Worm (Caenorhabditis elegans) whole organism, mixed stage, embryonic: ENCODE data around the gene ndub-11.

Experiments
- blmp-1 ChIP-seq: fragments of 150-350 bp; optimal IDR thresholded peaks from 2 replicates; lab custom pipeline; 2014; ENCODE audit warnings: missing biosample characterization, missing genetic modification characterization
- ces-1 ChIP-seq: fragments of 150-350 bp; optimal IDR thresholded peaks from 2 replicates; lab custom pipeline; 2014; ENCODE audit warnings: missing biosample characterization, missing genetic modification reagents, missing genetic modification characterization
- cnd-1 ChIP-seq: fragments of 200-800 bp; sonication (Bioruptor generic); optimal IDR thresholded peaks from 2 replicates; lab custom pipeline; 2018; ENCODE audit warnings: mild to moderate bottlenecking, missing genetic modification characterization, missing compliant biosample characterization
- elt-1 ChIP-seq: sonication (generic microtip); optimal IDR thresholded peaks from 2 replicates; lab custom pipeline; 2017; ENCODE audit warnings: missing genetic modification characterization, mild to moderate bottlenecking, missing compliant biosample characterization, antibody characterized with exemption, moderate library complexity, borderline replicate concordance; ENCODE audit not compliant: insufficient read depth
- ham-2 ChIP-seq: fragments of 200-800 bp; sonication (Bioruptor generic); optimal IDR thresholded peaks from 2 replicates; lab custom pipeline; 2018; ENCODE audit warnings: mild to moderate bottlenecking, missing genetic modification characterization, missing compliant biosample characterization
- lin-13 ChIP-seq: fragments of 150-350 bp; optimal IDR thresholded peaks from 2 replicates; lab custom pipeline; 2014; ENCODE audit warnings: missing biosample characterization, missing genetic modification characterization
- lsy-2 ChIP-seq: fragments of 150-350 bp; optimal IDR thresholded peaks from 2 replicates; lab custom pipeline; 2014; ENCODE audit warnings: missing biosample characterization, missing genetic modification characterization
- nhr-28 ChIP-seq: fragments of 150-350 bp; optimal IDR thresholded peaks from 2 replicates; lab custom pipeline; 2014; ENCODE audit warnings: missing biosample characterization, missing genetic modification characterization
- pha-4 ChIP-seq: fragments of 150-350 bp; optimal IDR thresholded peaks from 2 replicates; lab custom pipeline; 2018; ENCODE audit warnings: missing biosample characterization, missing genetic modification reagents, missing genetic modification characterization
- snpc-4 ChIP-seq: fragments of 150-350 bp; optimal IDR thresholded peaks from 2 replicates; lab custom pipeline; 2014; ENCODE audit warnings: missing biosample characterization, missing genetic modification characterization
- ztf-11 ChIP-seq: fragments of 150-350 bp; optimal IDR thresholded peaks from 2 replicates; lab custom pipeline; 2014; ENCODE audit warnings: missing biosample characterization, missing genetic modification characterization

DNA sequence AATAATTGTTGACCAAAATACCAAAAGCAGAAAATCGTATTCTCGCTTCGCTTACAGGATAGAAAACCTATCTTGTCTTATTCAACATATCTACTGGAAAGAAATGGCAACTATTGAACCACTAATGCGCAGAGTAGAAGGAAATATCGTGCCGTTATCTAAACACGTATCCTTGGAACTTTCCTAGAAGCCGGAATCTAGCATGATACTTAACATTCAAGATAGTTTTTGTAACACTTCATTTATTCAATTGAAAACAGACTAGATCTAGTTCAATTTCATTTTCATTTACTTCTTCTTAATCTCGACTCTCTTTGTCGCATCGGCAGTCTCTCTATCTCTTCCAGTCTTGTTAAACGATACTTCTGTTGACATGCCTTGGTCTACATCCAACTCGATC, 24.9 kb upstream of the ndub-11 start:
- TF ChIP-seq ztf-11 (tag; lab: Kevin White, UChicago): no peak
- TF ChIP-seq pha-4: no peak
- TF ChIP-seq nhr-28 (tag; lab: Kevin White, UChicago): no peak
- TF ChIP-seq lsy-2 (tag; lab: Kevin White, UChicago): no peak
- TF ChIP-seq blmp-1 (tag; lab: Kevin White, UChicago): no peak
- no peak for TF ChIP-seq elt-1 (tag; lab: Kevin White, UChicago)
- no peak for TF ChIP-seq ces-1 (GFP tag; lab: Kevin White, UChicago)
- no peak for TF ChIP-seq lin-13
- no peak for TF ChIP-seq ham-2 (GFP tag; lab: Kevin White, UChicago)
- TF ChIP-seq snpc-4: no peak
- no peak for TF ChIP-seq cnd-1 (tag; lab: Kevin White, UChicago)
